Fruit fly (Drosophila melanogaster) whole organism, embryonic: Measurements from ENCODE around the gene mRF1.

Source experiments
- B-H1 ChIP-seq: fragments of 200-800 bp; sonication (Bioruptor generic); IDR thresholded peaks from 3 replicates; pipeline ENCODE4 v1.3.6; 2022; ENCODE audit warnings: missing biosample characterization, missing genetic modification characterization
- CG1024 ChIP-seq: fragments of 200-800 bp; sonication (Bioruptor generic); IDR thresholded peaks from 2 replicates; pipeline ENCODE4 v1.3.6; 2022; ENCODE audit warnings: missing biosample characterization, missing genetic modification characterization
- CG11504 ChIP-seq: fragments of 200-800 bp; sonication (Bioruptor generic); optimal IDR thresholded peaks from 3 replicates; lab custom pipeline; 2019; ENCODE audit warnings: missing biosample characterization, mild to moderate bottlenecking, missing genetic modification characterization, moderate library complexity
- CG11560 ChIP-seq: fragments of 200-800 bp; sonication (Bioruptor generic); IDR thresholded peaks from 3 replicates; pipeline ENCODE4 v1.3.6; 2022; ENCODE audit warnings: missing biosample characterization, missing genetic modification characterization
- CG12219 ChIP-seq: fragments of 200-800 bp; sonication (Bioruptor generic); optimal IDR thresholded peaks from 3 replicates; lab custom pipeline; 2018; ENCODE audit warnings: missing biosample characterization, mild to moderate bottlenecking, missing genetic modification characterization
- CG12942 ChIP-seq: fragments of 200-800 bp; sonication (Bioruptor generic); optimal IDR thresholded peaks from 3 replicates; lab custom pipeline; 2016; ENCODE audit warnings: missing biosample characterization, missing genetic modification characterization
- CG13123 ChIP-seq: fragments of 200-800 bp; sonication (Bioruptor generic); optimal IDR thresholded peaks from 2 replicates; lab custom pipeline; 2016; ENCODE audit warnings: missing biosample characterization, missing genetic modification characterization
- CG13775 ChIP-seq: fragments of 200-800 bp; sonication (Bioruptor generic); optimal IDR thresholded peaks from 3 replicates; lab custom pipeline; 2017; ENCODE audit warnings: missing biosample characterization, mild to moderate bottlenecking, missing genetic modification characterization
- CG14667 ChIP-seq: fragments of 200-800 bp; sonication (Bioruptor generic); IDR thresholded peaks from 2 replicates; pipeline ENCODE4 v1.3.6; 2022; ENCODE audit warnings: missing biosample characterization, missing genetic modification characterization
- CG14965 ChIP-seq: fragments of 200-800 bp; sonication (Bioruptor generic); optimal IDR thresholded peaks from 2 replicates; lab custom pipeline; 2016; ENCODE audit warnings: missing biosample characterization, missing genetic modification characterization, borderline replicate concordance
- CG15011 ChIP-seq: fragments of 200-800 bp; sonication (Bioruptor generic); optimal IDR thresholded peaks from 3 replicates; lab custom pipeline; 2018; ENCODE audit warnings: missing biosample characterization, mild to moderate bottlenecking, missing genetic modification characterization
- CG1603 ChIP-seq: fragments of 200-800 bp; sonication (Bioruptor generic); optimal IDR thresholded peaks from 2 replicates; lab custom pipeline; 2019; ENCODE audit warnings: missing biosample characterization, mild to moderate bottlenecking, missing genetic modification characterization, moderate library complexity
- CG17328 ChIP-seq: fragments of 200-800 bp; sonication (Bioruptor generic); IDR thresholded peaks from 2 replicates; pipeline ENCODE4 v1.3.6; 2022; ENCODE audit warnings: missing biosample characterization, missing genetic modification characterization
- CG2678 ChIP-seq: fragments of 200-800 bp; sonication (Bioruptor generic); optimal IDR thresholded peaks from 3 replicates; lab custom pipeline; 2019; ENCODE audit warnings: missing biosample characterization, mild to moderate bottlenecking, missing genetic modification characterization, moderate library complexity
- CG32767 ChIP-seq: fragments of 200-800 bp; sonication (Bioruptor generic); IDR thresholded peaks from 2 replicates; pipeline ENCODE4 v1.3.6; 2022; ENCODE audit warnings: missing biosample characterization, missing genetic modification characterization
- CG34422 ChIP-seq: fragments of 200-800 bp; sonication (Bioruptor generic); IDR thresholded peaks from 3 replicates; pipeline ENCODE4 v1.3.6; 2022; ENCODE audit warnings: missing biosample characterization, missing genetic modification characterization
- CG6175 ChIP-seq: fragments of 200-800 bp; sonication (Bioruptor generic); IDR thresholded peaks from 3 replicates; pipeline ENCODE4 v1.3.6; 2022; ENCODE audit warnings: missing biosample characterization, missing genetic modification characterization
- CG6791 ChIP-seq: fragments of 200-800 bp; sonication (Bioruptor generic); IDR thresholded peaks from 3 replicates; pipeline ENCODE4 v1.3.6; 2022; ENCODE audit warnings: missing biosample characterization, missing genetic modification characterization; ENCODE audit not compliant: partially characterized antibody
- CG7372 ChIP-seq: fragments of 200-800 bp; sonication (Bioruptor generic); IDR thresholded peaks from 2 replicates; pipeline ENCODE4 v1.3.6; 2022; ENCODE audit warnings: missing biosample characterization, missing genetic modification characterization
- CG7987 ChIP-seq: fragments of 200-800 bp; sonication (Bioruptor generic); optimal IDR thresholded peaks from 2 replicates; lab custom pipeline; 2018; ENCODE audit warnings: missing biosample characterization, mild to moderate bottlenecking, missing genetic modification characterization, moderate library complexity
- D19A ChIP-seq: fragments of 200-800 bp; optimal IDR thresholded peaks from 3 replicates; lab custom pipeline; 2019; ENCODE audit warnings: missing biosample characterization, mild to moderate bottlenecking, missing genetic modification characterization, moderate library complexity
- Dip3 ChIP-seq: fragments of 200-800 bp; sonication (Bioruptor generic); optimal IDR thresholded peaks from 3 replicates; lab custom pipeline; 2016; ENCODE audit warnings: missing biosample characterization, missing genetic modification characterization
- GATAe ChIP-seq: fragments of 200-800 bp; sonication (Bioruptor generic); conservative IDR thresholded peaks from 2 replicates; pipeline ENCODE4 v1.3.6; 2022; ENCODE audit warnings: missing biosample characterization, missing genetic modification characterization
- Gsc ChIP-seq: fragments of 200-800 bp; sonication (Bioruptor generic); IDR thresholded peaks from 2 replicates; pipeline ENCODE4 v1.3.6; 2022; ENCODE audit warnings: missing biosample characterization, missing genetic modification characterization
- Hey ChIP-seq: fragments of 200-800 bp; sonication (Bioruptor generic); optimal IDR thresholded peaks from 3 replicates; lab custom pipeline; 2018; ENCODE audit warnings: missing biosample characterization, mild to moderate bottlenecking, missing genetic modification characterization
- Hr3 ChIP-seq: fragments of 200-800 bp; sonication (Bioruptor generic); optimal IDR thresholded peaks from 3 replicates; lab custom pipeline; 2016; ENCODE audit warnings: missing biosample characterization, missing genetic modification characterization
- Lhr ChIP-seq: fragments of 200-800 bp; sonication (Bioruptor generic); optimal IDR thresholded peaks from 3 replicates; lab custom pipeline; 2017; ENCODE audit warnings: mild to moderate bottlenecking, missing biosample characterization, missing genetic modification reagents, missing genetic modification characterization
- Med ChIP-seq: fragments of 200-800 bp; sonication (Bioruptor generic); peaks from one replicate; lab custom pipeline; 2016; ENCODE audit warnings: missing biosample characterization, missing genetic modification characterization, mild to moderate bottlenecking, inconsistent platforms, moderate library complexity
- Mes4 ChIP-seq: fragments of 200-800 bp; sonication (Bioruptor generic); optimal IDR thresholded peaks from 2 replicates; lab custom pipeline; 2016; ENCODE audit warnings: missing biosample characterization, missing genetic modification characterization
- NK7.1 ChIP-seq: fragments of 200-800 bp; sonication (Bioruptor generic); optimal IDR thresholded peaks from 3 replicates; lab custom pipeline; 2016; ENCODE audit warnings: missing biosample characterization, missing genetic modification characterization
- Nf-YC ChIP-seq: fragments of 200-800 bp; optimal IDR thresholded peaks from 3 replicates; lab custom pipeline; 2019; ENCODE audit warnings: missing biosample characterization, mild to moderate bottlenecking, missing genetic modification characterization, moderate library complexity
- Oli ChIP-seq: fragments of 200-800 bp; sonication (Bioruptor generic); optimal IDR thresholded peaks from 2 replicates; lab custom pipeline; 2018; ENCODE audit warnings: missing biosample characterization, mild to moderate bottlenecking, missing genetic modification characterization, moderate library complexity
- Sin3A ChIP-seq: fragments of >200 bp; optimal IDR thresholded peaks from 2 replicates; lab custom pipeline; 2018
- Xbp1 ChIP-seq: fragments of 200-800 bp; sonication (Bioruptor generic); optimal IDR thresholded peaks from 3 replicates; lab custom pipeline; 2016; ENCODE audit warnings: missing biosample characterization, mild to moderate bottlenecking, missing genetic modification characterization
- al ChIP-seq: fragments of 200-800 bp; sonication (Bioruptor generic); IDR thresholded peaks from 2 replicates; pipeline ENCODE4 v1.3.6; 2022; ENCODE audit warnings: missing biosample characterization, missing genetic modification characterization
- aop ChIP-seq: fragments of 200-800 bp; sonication (Bioruptor generic); IDR thresholded peaks from 2 replicates; pipeline ENCODE4 v1.3.6; 2022; ENCODE audit warnings: missing biosample characterization, missing genetic modification characterization
- ara ChIP-seq: fragments of 200-800 bp; sonication (Bioruptor generic); IDR thresholded peaks from 2 replicates; pipeline ENCODE4 v1.3.6; 2022; ENCODE audit warnings: missing biosample characterization, missing genetic modification characterization
- br ChIP-seq: fragments of >200 bp; optimal IDR thresholded peaks from 2 replicates; lab custom pipeline; 2017
- bsh ChIP-seq, 2 experiments: fragments of 200-800 bp; sonication (Bioruptor generic); optimal IDR thresholded peaks; 2 replicates each; lab custom pipeline; 2017 to 2018; ENCODE audit warnings: mild to moderate bottlenecking in 2 of 2, missing biosample characterization in 2 of 2, missing genetic modification characterization in 2 of 2, moderate library complexity in 1 of 2
- cato ChIP-seq: fragments of 200-800 bp; sonication (Bioruptor generic); optimal IDR thresholded peaks from 2 replicates; lab custom pipeline; 2016; ENCODE audit warnings: missing biosample characterization, missing genetic modification characterization, borderline replicate concordance
- caup ChIP-seq: fragments of 200-800 bp; sonication (Bioruptor generic); optimal IDR thresholded peaks from 3 replicates; lab custom pipeline; 2017; ENCODE audit warnings: missing biosample characterization, mild to moderate bottlenecking, missing genetic modification characterization, moderate library complexity; ENCODE audit not compliant: severe bottlenecking
- cg ChIP-seq: fragments of 200-800 bp; sonication (Bioruptor generic); optimal IDR thresholded peaks from 3 replicates; lab custom pipeline; 2019; ENCODE audit warnings: missing biosample characterization, mild to moderate bottlenecking, missing genetic modification characterization, moderate library complexity
- dmrt11E ChIP-seq: fragments of 200-800 bp; sonication (Bioruptor generic); optimal IDR thresholded peaks from 3 replicates; lab custom pipeline; 2018; ENCODE audit warnings: missing biosample characterization, mild to moderate bottlenecking, missing genetic modification characterization, moderate library complexity
- ems ChIP-seq: fragments of 200-800 bp; sonication (Bioruptor generic); optimal IDR thresholded peaks from 3 replicates; lab custom pipeline; 2016; ENCODE audit warnings: missing biosample characterization, missing genetic modification characterization
- gcm ChIP-seq: fragments of 200-800 bp; sonication (Bioruptor generic); optimal IDR thresholded peaks from 2 replicates; lab custom pipeline; 2019; ENCODE audit warnings: missing biosample characterization, mild to moderate bottlenecking, missing genetic modification characterization, moderate library complexity
- jigr1 ChIP-seq: fragments of 200-800 bp; sonication (Bioruptor generic); IDR thresholded peaks from 3 replicates; pipeline ENCODE4 v1.3.6; 2022; ENCODE audit warnings: missing biosample characterization, missing genetic modification characterization
- maf-S ChIP-seq: fragments of 200-800 bp; sonication (Bioruptor generic); optimal IDR thresholded peaks from 2 replicates; lab custom pipeline; 2016; ENCODE audit warnings: missing biosample characterization, missing genetic modification characterization
- pros ChIP-seq: fragments of 200-800 bp; sonication (Bioruptor generic); optimal IDR thresholded peaks from 3 replicates; lab custom pipeline; 2019; ENCODE audit warnings: missing biosample characterization, mild to moderate bottlenecking, missing genetic modification characterization, moderate library complexity
- scrt ChIP-seq: fragments of 200-800 bp; sonication (Bioruptor generic); optimal IDR thresholded peaks from 2 replicates; lab custom pipeline; 2018; ENCODE audit warnings: missing biosample characterization, mild to moderate bottlenecking, missing genetic modification characterization, moderate library complexity
- sd ChIP-seq: fragments of 200-800 bp; sonication (Bioruptor generic); optimal IDR thresholded peaks from 3 replicates; lab custom pipeline; 2018; ENCODE audit warnings: missing biosample characterization, mild to moderate bottlenecking, missing genetic modification characterization, moderate library complexity
- wek ChIP-seq: fragments of 200-800 bp; sonication (Bioruptor generic); optimal IDR thresholded peaks from 3 replicates; lab custom pipeline; 2018; ENCODE audit warnings: missing biosample characterization, mild to moderate bottlenecking, missing genetic modification characterization, moderate library complexity
- zfh1 ChIP-seq: fragments of 200-800 bp; sonication (Bioruptor generic); IDR thresholded peaks from 3 replicates; pipeline ENCODE4 v1.3.6; 2022; ENCODE audit warnings: missing biosample characterization, missing genetic modification characterization

mRF1 gene

DNA sequence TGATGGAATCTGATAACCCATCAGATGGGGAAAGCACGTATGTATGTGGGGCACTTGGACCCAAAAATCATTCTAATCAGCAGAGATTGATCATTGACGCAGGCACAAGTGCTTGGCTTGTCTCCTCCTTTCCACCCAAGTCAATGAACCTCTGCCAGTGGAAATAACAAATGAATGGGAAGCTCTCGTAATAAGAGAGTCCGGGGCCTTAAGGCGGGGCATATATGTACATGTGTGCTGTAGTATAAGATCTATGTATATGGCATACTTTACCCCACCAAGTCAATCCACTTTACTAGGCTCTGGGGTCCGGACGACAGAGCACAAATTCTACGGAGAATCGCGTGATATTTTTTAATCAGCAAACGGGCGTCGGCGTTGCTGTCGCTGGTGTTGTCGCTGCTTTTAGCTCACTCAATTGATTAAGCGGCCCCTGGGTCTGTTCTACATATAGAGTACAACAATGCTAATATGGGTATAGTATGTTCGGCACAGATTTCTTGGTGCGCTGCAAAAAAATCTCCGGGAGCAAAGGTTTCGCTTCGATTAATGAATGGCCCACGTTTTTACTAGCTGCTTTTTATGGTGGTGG lies 13.6 kb upstream of the mRF1 start (continued):
- TF ChIP-seq CG12219 (GFP tag; lab: Kevin White, UChicago): no peak
- TF ChIP-seq Mes4 (GFP tag; lab: Kevin White, UChicago): no peak
- no peak for TF ChIP-seq NK7.1 (GFP tag; lab: Kevin White, UChicago)
- TF ChIP-seq ara: no peak
- no peak for TF ChIP-seq CG34422 (GFP tag; lab: Robert Waterston, UW)
- TF ChIP-seq CG7372: no peak
- TF ChIP-seq Sin3A: no peak
- TF ChIP-seq caup (GFP tag; lab: Kevin White, UChicago): no peak
- no peak for TF ChIP-seq aop (GFP tag; lab: Robert Waterston, UW)
- TF ChIP-seq CG14667 (GFP tag; lab: Robert Waterston, UW): no peak
- TF ChIP-seq cato: no peak
- TF ChIP-seq gcm (GFP tag; lab: Kevin White, UChicago): no peak
- no peak for TF ChIP-seq Nf-YC (tag; lab: Kevin White, UChicago)
- TF ChIP-seq Hr3: no peak
- TF ChIP-seq CG6791: no peak
- peak; percentile 37 for TF ChIP-seq CG7987 (GFP tag; lab: Kevin White, UChicago)
- TF ChIP-seq CG12942: no peak
- TF ChIP-seq Oli: no peak
- no peak for TF ChIP-seq D19A (tag; lab: Kevin White, UChicago)
- TF ChIP-seq jigr1: no peak
- no peak for TF ChIP-seq Lhr (GFP tag; lab: Kevin White, UChicago)
- no peak for TF ChIP-seq al (GFP tag; lab: Robert Waterston, UW)
- TF ChIP-seq CG1024: no peak
- TF ChIP-seq CG14965: no peak
- TF ChIP-seq scrt (GFP tag; lab: Kevin White, UChicago): no peak
- no peak for TF ChIP-seq GATAe (GFP tag; lab: Robert Waterston, UW)
- no peak for TF ChIP-seq CG6175 (GFP tag; lab: Robert Waterston, UW)
- no peak for TF ChIP-seq cg (GFP tag; lab: Kevin White, UChicago)
- TF ChIP-seq Hey (tag; lab: Kevin White, UChicago): peak; percentile 61
- TF ChIP-seq wek (GFP tag; lab: Kevin White, UChicago): no peak
- no peak for TF ChIP-seq CG1603 (tag; lab: Kevin White, UChicago)
- TF ChIP-seq B-H1: no peak
- peak; percentile 30 for TF ChIP-seq CG2678 (tag; lab: Kevin White, UChicago)
- TF ChIP-seq ems (GFP tag; lab: Kevin White, UChicago): no peak
- TF ChIP-seq pros (GFP tag; lab: Kevin White, UChicago): no peak
- no peak for TF ChIP-seq Gsc
- TF ChIP-seq Med: peak; percentile 37
- TF ChIP-seq sd (tag; lab: Kevin White, UChicago): peak; percentile 81
- TF ChIP-seq Dip3 (GFP tag; lab: Kevin White, UChicago): no peak
- TF ChIP-seq CG32767: no peak
- TF ChIP-seq CG13775 (GFP tag; lab: Kevin White, UChicago): no peak
- no peak for TF ChIP-seq CG11504
- TF ChIP-seq br: no peak
- no peak for TF ChIP-seq CG15011 (GFP tag; lab: Kevin White, UChicago)
- no peak for TF ChIP-seq CG11560
- TF ChIP-seq zfh1 (GFP tag; lab: Robert Waterston, UW): no peak
- TF ChIP-seq dmrt11E (tag; lab: Kevin White, UChicago): no peak
- no peak for TF ChIP-seq CG13123 (GFP tag; lab: Kevin White, UChicago)
- no peak for TF ChIP-seq bsh (GFP tag; optimal IDR thresholded peaks at IDR 0.05; lab: Kevin White, UChicago)
- TF ChIP-seq maf-S (GFP tag; lab: Kevin White, UChicago): no peak
- TF ChIP-seq Xbp1 (GFP tag; lab: Kevin White, UChicago): no peak
- TF ChIP-seq CG17328 (GFP tag; lab: Robert Waterston, UW): no peak
